Fruit fly (Drosophila melanogaster): Measurements from ENCODE around the gene Gr32a.

- no peak for TF ChIP-seq EcR (GFP tag; optimal IDR thresholded peaks at IDR 0.05)
- no peak for TF ChIP-seq Snoo (tag; optimal IDR thresholded peaks at IDR 0.05)
- peak; percentile 37 for TF ChIP-seq CG8301 (tag; optimal IDR thresholded peaks at IDR 0.05)
- TF ChIP-seq CG4496 (GFP tag; IDR thresholded peaks at IDR 0.05): no peak
- peak; percentile 46 for TF ChIP-seq CG14655 (GFP tag; optimal IDR thresholded peaks at IDR 0.05)
- no peak for TF ChIP-seq rn (GFP tag; IDR thresholded peaks at IDR 0.05)
- TF ChIP-seq Pif1A (GFP tag; optimal IDR thresholded peaks at IDR 0.05): no peak
- no peak for TF ChIP-seq CG10348 (GFP tag; IDR thresholded peaks at IDR 0.05)
- TF ChIP-seq CG17806 (tag; optimal IDR thresholded peaks at IDR 0.05): peak; percentile 59
- peak; percentile 67 for TF ChIP-seq CG8159 (tag; optimal IDR thresholded peaks at IDR 0.05)
- TF ChIP-seq gl (tag; optimal IDR thresholded peaks at IDR 0.05): no peak
- TF ChIP-seq CG13204 (GFP tag; optimal IDR thresholded peaks at IDR 0.05): no peak
Observed at dm6 chr2L:11068441-11068840, 45.4 kb upstream of the Gr32a start.
